Worm (Caenorhabditis elegans): Measurements from ENCODE around the gene Y48D7A.1.

DNA sequence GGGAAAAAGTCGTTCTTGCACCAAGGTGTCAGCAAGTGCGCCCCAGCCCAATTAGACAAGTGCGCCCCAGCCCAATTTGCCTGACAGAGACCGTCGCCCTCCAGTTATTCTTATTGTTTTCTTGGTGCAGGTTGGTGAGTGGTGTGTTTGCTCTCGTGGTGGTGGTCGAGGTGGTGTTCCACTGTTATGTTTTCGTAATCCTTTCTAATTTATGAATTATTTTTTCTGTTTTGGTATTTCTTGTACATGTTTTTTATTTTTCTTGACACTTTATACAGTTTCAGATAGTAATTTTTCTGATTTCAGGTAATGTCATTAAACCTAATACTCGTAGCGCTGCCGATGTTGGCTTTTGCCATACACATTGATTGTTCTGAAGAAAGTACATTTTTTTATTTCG is at the start of gene Y48D7A.1:
- TF ChIP-seq elt-1 (tag; optimal IDR thresholded peaks at IDR 0.05; ENCODE audit: borderline replicate concordance, insufficient read depth) (no peak), nhr-237 (tag; optimal IDR thresholded peaks at IDR 0.05) (no peak), elt-3 (tag; optimal IDR thresholded peaks at IDR 0.05) (no peak), mep-1 (tag; optimal IDR thresholded peaks at IDR 0.05) (no peak), pha-4 (tag; optimal IDR thresholded peaks at IDR 0.05) (no peak), ces-1 (GFP tag; optimal IDR thresholded peaks at IDR 0.05) (no peak), ztf-11 (tag; optimal IDR thresholded peaks at IDR 0.05) (no peak), snpc-4 (tag; optimal IDR thresholded peaks at IDR 0.05) (no peak), flh-1 (GFP tag; optimal IDR thresholded peaks at IDR 0.05) (no peak)
